Fruit fly (Drosophila melanogaster): ENCODE data around the gene CG4872.

- TF ChIP-seq Hr83 (GFP tag; optimal IDR thresholded peaks at IDR 0.05; ENCODE audit: poor library complexity, severe bottlenecking) (no peak), Jra (GFP tag; optimal IDR thresholded peaks at IDR 0.05) (no peak), ey (GFP tag; optimal IDR thresholded peaks at IDR 0.05) (no peak), Sp1 (GFP tag; optimal IDR thresholded peaks at IDR 0.05) (no peak), Abd-B (GFP tag; optimal IDR thresholded peaks at IDR 0.05) (no peak), br (GFP tag; optimal IDR thresholded peaks at IDR 0.05) (no peak), h (GFP tag; optimal IDR thresholded peaks at IDR 0.05) (no peak), sv (GFP tag; optimal IDR thresholded peaks at IDR 0.05) (no peak), CG32264 (GFP tag; optimal IDR thresholded peaks at IDR 0.05) (no peak), lola (GFP tag; optimal IDR thresholded peaks at IDR 0.05) (no peak), psq (GFP tag; optimal IDR thresholded peaks at IDR 0.05) (no peak)
Observed at dm6 chrX:16890599-16890998, 9.5 kb downstream of the CG4872 start.
